Worm (Caenorhabditis elegans) whole organism, young adult: ENCODE results near the gene Y17G9A.3.
"Not testable (repeated sequence)": the region's sequence is repeated elsewhere in the genome, so short reads cannot be mapped to it uniquely, and the experiment has no call there.

ENCODE experiments used
- lin-26 ChIP-seq: fragments of 200-800 bp; sonication (Bioruptor generic); IDR thresholded peaks from 2 replicates; pipeline ENCODE4 v1.3.6; 2022; ENCODE audit warnings: missing genetic modification reagents, missing genetic modification characterization, missing compliant biosample characterization
- lin-54 ChIP-seq: fragments of 200-800 bp; sonication (Bioruptor generic); optimal IDR thresholded peaks from 2 replicates; lab custom pipeline; 2018; ENCODE audit warnings: mild to moderate bottlenecking, missing genetic modification characterization, missing compliant biosample characterization
- madf-8 ChIP-seq: fragments of 200-800 bp; sonication (Bioruptor generic); conservative IDR thresholded peaks from 2 replicates; pipeline ENCODE4 v1.3.6; 2022; ENCODE audit warnings: missing genetic modification reagents, missing genetic modification characterization, missing compliant biosample characterization
- tlf-1 ChIP-seq: fragments of 200-800 bp; sonication (Bioruptor generic); optimal IDR thresholded peaks from 2 replicates; lab custom pipeline; 2018; ENCODE audit warnings: mild to moderate bottlenecking, missing genetic modification characterization, missing compliant biosample characterization

- not testable (repeated sequence) for TF ChIP-seq tlf-1; madf-8 (GFP tag; lab: Robert Waterston, UW); lin-54 (GFP tag; lab: Kevin White, UChicago); lin-26 (GFP tag; lab: Robert Waterston, UW)
Observed at ce11 chrIV:4897707-4898106, 39.2 kb upstream of the Y17G9A.3 start.
